Worm (Caenorhabditis elegans) whole organism, L4 larva: ENCODE results near the gene F11C7.6.

Experiments used
- F44E2.7 ChIP-seq: fragments of 200-800 bp; sonication (Bioruptor generic); IDR thresholded peaks from 2 replicates; pipeline ENCODE4 v2.1.2; 2022; ENCODE audit warnings: missing genetic modification characterization, missing compliant biosample characterization
- R02D3.7 ChIP-seq: fragments of 150-350 bp; sonication (generic microtip); optimal IDR thresholded peaks from 3 replicates; lab custom pipeline; 2014; ENCODE audit warnings: missing biosample characterization, missing genetic modification characterization
- ZK546.5 ChIP-seq, 2 experiments: sonication (generic microtip); optimal IDR thresholded peaks; 2 replicates each; lab custom pipeline; 2017; ENCODE audit warnings: missing biosample characterization in 2 of 2, missing genetic modification characterization in 2 of 2
- ceh-28 ChIP-seq: fragments of 150-350 bp; optimal IDR thresholded peaks from 2 replicates; lab custom pipeline; 2014; ENCODE audit warnings: missing biosample characterization, missing genetic modification reagents, missing genetic modification characterization
- ces-1 ChIP-seq: fragments of 150-350 bp; sonication (generic microtip); optimal IDR thresholded peaks from 4 replicates; lab custom pipeline; 2014; ENCODE audit warnings: missing biosample characterization, missing genetic modification reagents, missing genetic modification characterization
- dmd-6 ChIP-seq: fragments of 200-800 bp; sonication (Bioruptor generic); IDR thresholded peaks from 2 replicates; pipeline ENCODE4 v1.3.6; 2022; ENCODE audit warnings: missing genetic modification reagents, missing genetic modification characterization, missing compliant biosample characterization
- lin-38 ChIP-seq: fragments of 200-800 bp; sonication (Bioruptor generic); IDR thresholded peaks from 2 replicates; pipeline ENCODE4 v1.3.6; 2022; ENCODE audit warnings: missing genetic modification reagents, missing genetic modification characterization, missing compliant biosample characterization
- mdl-1 ChIP-seq, 2 experiments: fragments of 150-350 bp in 1 of 2; sonication (generic microtip) in 1 of 2; optimal IDR thresholded peaks; 2 replicates each; lab custom pipeline; 2014 to 2017; ENCODE audit warnings: missing biosample characterization in 2 of 2, missing genetic modification characterization in 2 of 2
- nhr-28 ChIP-seq: fragments of 150-350 bp; optimal IDR thresholded peaks from 2 replicates; lab custom pipeline; 2014; ENCODE audit warnings: missing biosample characterization, missing genetic modification characterization
- unc-39 ChIP-seq: sonication (generic microtip); optimal IDR thresholded peaks from 2 replicates; lab custom pipeline; 2017; ENCODE audit warnings: missing biosample characterization, missing genetic modification characterization
- unc-62 ChIP-seq, 3 experiments: fragments of 150-350 bp in 1 of 3; sonication (generic microtip); optimal IDR thresholded peaks in 2 of 3; peaks in 1 of 3; 1 replicate in 1 of 3; 2 replicates in 2 of 3; lab custom pipeline; 2014 to 2017; ENCODE audit warnings: missing biosample characterization in 3 of 3, missing genetic modification characterization in 3 of 3, missing genetic modification reagents in 3 of 3, missing genotype in 1 of 3
- ztf-11 ChIP-seq: fragments of 150-350 bp; optimal IDR thresholded peaks from 2 replicates; lab custom pipeline; 2014; ENCODE audit warnings: missing biosample characterization, missing genetic modification characterization

ce11 chrX:17421532-17422078 lies 20.2 kb downstream of the F11C7.6 start, which contains the start of gene osm-11:
- TF ChIP-seq ces-1 (no peak), ztf-11 (no peak), unc-39 (no peak), R02D3.7 (tag; lab: Kevin White, UChicago) (no peak), F44E2.7 (GFP tag; lab: Robert Waterston, UW) (no peak), mdl-1 (tag; optimal IDR thresholded peaks at IDR 0.05; lab: Kevin White, UChicago) (peak in 1 of 2 experiments; percentile 50), nhr-28 (peak; percentile 87), unc-62 (GFP tag; optimal IDR thresholded peaks at IDR 0.05 in 1 of 2; lab: Kevin White, UChicago) (peak in 1 of 2 experiments; percentile 98), unc-62 (tag; optimal IDR thresholded peaks at IDR 0.05; lab: Kevin White, UChicago) (no peak), dmd-6 (no peak), ceh-28 (tag; lab: Kevin White, UChicago) (no peak), lin-38 (GFP tag; lab: Robert Waterston, UW) (no peak), ZK546.5 (tag; optimal IDR thresholded peaks at IDR 0.05; lab: Kevin White, UChicago) (no peak)
